Worm (Caenorhabditis elegans) whole organism, L4/young adult: Measurements from ENCODE around the gene tram-1.

Experiments
- W03F9.2 ChIP-seq: fragments of 150-350 bp; optimal IDR thresholded peaks from 2 replicates; lab custom pipeline; 2014; ENCODE audit warnings: missing biosample characterization, missing genetic modification characterization
- dao-5 ChIP-seq: sonication (generic microtip); optimal IDR thresholded peaks from 2 replicates; lab custom pipeline; 2016; ENCODE audit warnings: missing genotype, missing genetic modification characterization, moderate library complexity, missing compliant biosample characterization
- him-1 ChIP-seq: sonication (generic microtip); optimal IDR thresholded peaks from 2 replicates; lab custom pipeline; 2016; ENCODE audit warnings: missing genotype, missing genetic modification reagents, missing genetic modification characterization, missing compliant biosample characterization

DNA sequence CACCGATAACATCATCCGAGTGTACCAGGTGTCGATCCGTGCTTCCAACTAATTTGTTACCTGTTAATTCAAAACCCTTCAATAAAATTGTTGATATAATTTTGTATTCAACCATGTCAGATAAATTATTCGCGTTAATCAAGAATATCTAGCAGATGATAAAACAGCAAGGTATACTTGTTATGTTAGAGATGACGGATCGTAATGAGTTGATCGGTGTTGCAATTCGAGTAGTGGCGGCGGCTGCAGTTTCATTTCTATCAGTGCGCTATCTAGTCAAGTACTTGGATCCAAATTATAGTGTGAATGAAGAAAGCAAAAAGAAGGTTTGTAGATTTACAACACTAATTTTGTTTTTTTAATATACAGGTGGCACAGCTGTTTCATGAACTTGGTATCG, 43.3 kb downstream of the tram-1 start, which contains the start of gene mspn-1:
- TF ChIP-seq dao-5 (tag; lab: Kevin White, UChicago) (no peak), him-1 (no peak), W03F9.2 (tag; lab: Kevin White, UChicago) (no peak)
